Worm (Caenorhabditis elegans) whole organism, midembryonic: ENCODE data around the gene Y37E11AR.7.

Experiments used
- T22C8.4 ChIP-seq: fragments of 200-800 bp; sonication (Bioruptor generic); IDR thresholded peaks from 2 replicates; pipeline ENCODE4 v1.3.6; 2022; ENCODE audit warnings: missing genetic modification characterization, missing compliant biosample characterization
- flt-1 ChIP-seq: fragments of 200-800 bp; sonication (Bioruptor generic); IDR thresholded peaks from 2 replicates; pipeline ENCODE4 v1.3.6; 2022; ENCODE audit warnings: missing genetic modification characterization, missing compliant biosample characterization
- med-1 ChIP-seq: sonication (generic microtip); optimal IDR thresholded peaks from 2 replicates; lab custom pipeline; 2017; ENCODE audit warnings: missing genetic modification characterization, mild to moderate bottlenecking, missing compliant biosample characterization, antibody characterized with exemption, missing genetic modification reagents; ENCODE audit not compliant: insufficient read depth
- tab-1 ChIP-seq: fragments of 200-800 bp; sonication (Bioruptor generic); IDR thresholded peaks from 2 replicates; pipeline ENCODE4 v1.3.6; 2022; ENCODE audit warnings: missing genetic modification characterization, missing compliant biosample characterization
- ztf-23 ChIP-seq: fragments of 200-800 bp; sonication (Bioruptor generic); IDR thresholded peaks from 2 replicates; pipeline ENCODE4 v1.3.6; 2022; ENCODE audit warnings: missing genetic modification reagents, missing genetic modification characterization, missing compliant biosample characterization

DNA sequence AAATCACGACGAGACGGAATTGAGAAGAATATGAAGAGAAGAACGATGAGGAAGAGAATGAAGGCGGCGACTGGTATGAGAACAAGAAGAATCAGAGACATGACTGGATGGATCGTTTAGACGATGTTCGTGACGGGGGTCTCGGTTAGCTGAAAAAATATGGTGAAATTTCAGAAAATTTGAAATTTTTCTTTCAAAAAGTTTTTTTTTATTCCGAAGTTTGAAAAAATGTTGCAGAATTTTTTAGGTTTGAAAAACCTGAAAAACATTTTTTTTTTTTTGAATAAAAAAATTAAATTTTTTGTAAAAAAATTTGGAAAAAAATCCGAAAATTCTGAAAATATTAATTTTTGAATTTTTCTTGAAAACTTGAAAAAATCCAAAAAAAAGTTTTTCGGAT is 36.2 kb downstream of the Y37E11AR.7 start, which contains the start of gene Y37E11AM.3:
- TF ChIP-seq flt-1 (GFP tag; lab: Robert Waterston, UW) (no peak), ztf-23 (GFP tag; lab: Robert Waterston, UW) (no peak), T22C8.4 (no peak), med-1 (no peak), tab-1 (GFP tag; lab: Robert Waterston, UW) (no peak)
